Fruit fly (Drosophila melanogaster): ENCODE data around the gene Pomp.
A peak's percentile ranks its signal among the peaks of the same experiment; 100 is the strongest.

Pomp gene

DNA sequence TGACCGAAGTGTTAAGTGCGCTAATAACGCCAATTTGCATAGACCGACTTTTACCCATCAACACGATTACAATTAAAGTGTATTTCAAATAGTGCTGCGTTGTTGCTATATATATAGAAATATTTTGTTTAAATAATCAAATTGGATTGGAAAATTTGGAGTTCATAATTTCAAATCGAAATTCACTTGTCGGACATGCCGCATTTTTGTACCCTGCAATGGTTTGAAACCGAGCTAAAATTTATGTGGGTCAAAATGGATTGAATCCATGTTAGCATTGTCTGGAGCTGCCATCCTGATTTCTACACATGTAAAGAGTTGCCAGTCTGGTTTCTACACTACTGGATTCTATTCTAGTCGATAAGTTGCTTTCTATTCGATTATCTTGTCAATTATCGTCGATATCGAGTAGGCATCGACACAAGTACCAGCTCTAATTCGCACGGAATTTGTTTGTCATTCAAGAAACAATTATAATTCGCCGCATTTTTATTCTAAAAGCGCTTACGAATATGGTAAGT is at the start of gene Pomp (continued):
- TF ChIP-seq lilli (GFP tag; optimal IDR thresholded peaks at IDR 0.05) (peak; percentile 87), zen (tag; optimal IDR thresholded peaks at IDR 0.05) (peak; percentile 86), CG14965 (GFP tag; optimal IDR thresholded peaks at IDR 0.05; ENCODE audit: borderline replicate concordance) (no peak), disco-r (GFP tag; optimal IDR thresholded peaks at IDR 0.05) (no peak), esg (GFP tag; conservative IDR thresholded peaks at IDR 0.05) (peak; percentile 88), Dad (GFP tag; optimal IDR thresholded peaks at IDR 0.05) (peak; percentile 25), psq (GFP tag; optimal IDR thresholded peaks at IDR 0.05) (peak; percentile 29), tgo (GFP tag; IDR thresholded peaks at IDR 0.05) (peak; percentile 90), CG10267 (tag; optimal IDR thresholded peaks at IDR 0.05) (peak; percentile 86), seq (GFP tag; IDR thresholded peaks at IDR 0.05) (peak; percentile 74), abd-A (tag; optimal IDR thresholded peaks at IDR 0.05) (no peak), CG33213 (GFP tag; optimal IDR thresholded peaks at IDR 0.05) (peak; percentile 80), CG16779 (GFP tag; IDR thresholded peaks at IDR 0.05) (peak; percentile 72), CG32532 (GFP tag; IDR thresholded peaks at IDR 0.05) (peak; percentile 92), Lim3 (GFP tag; IDR thresholded peaks at IDR 0.05) (peak; percentile 48; the same call in 1 of the 2 replicates), sr (GFP tag; IDR thresholded peaks at IDR 0.05) (peak; percentile 56; the same call in 2 of the 3 replicates), Hr39 (optimal IDR thresholded peaks at IDR 0.05) (no peak), CG4424 (GFP tag; optimal IDR thresholded peaks at IDR 0.05) (peak; percentile 84), CG13624 (GFP tag; optimal IDR thresholded peaks at IDR 0.05) (peak; percentile 38), unc-4 (GFP tag; IDR thresholded peaks at IDR 0.05; ENCODE audit: partially characterized antibody) (peak; percentile 70), CG34376 (GFP tag; optimal IDR thresholded peaks at IDR 0.05) (peak; percentile 29), toy (GFP tag; IDR thresholded peaks at IDR 0.05) (peak; percentile 57; the same call in 1 of the 2 replicates), Usf (GFP tag; optimal IDR thresholded peaks at IDR 0.05) (peak; percentile 27), kni (GFP tag; optimal IDR thresholded peaks at IDR 0.05) (no peak), Nf-YC (tag; optimal IDR thresholded peaks at IDR 0.05) (peak; percentile 53), ac (GFP tag; optimal IDR thresholded peaks at IDR 0.05) (no peak), B-H1 (GFP tag; IDR thresholded peaks at IDR 0.05) (peak; percentile 81), CG9727 (GFP tag; optimal IDR thresholded peaks at IDR 0.05) (peak; percentile 86), CG5245 (GFP tag; optimal IDR thresholded peaks at IDR 0.05) (peak; percentile 86), CG14667 (GFP tag; IDR thresholded peaks at IDR 0.05) (peak; percentile 82), CG6272 (GFP tag; IDR thresholded peaks at IDR 0.05) (peak; percentile 85), az2 (GFP tag; optimal IDR thresholded peaks at IDR 0.05) (peak; percentile 85), CG13424 (tag; optimal IDR thresholded peaks at IDR 0.05) (peak; percentile 71), Meics (GFP tag; optimal IDR thresholded peaks at IDR 0.05) (peak; percentile 90), odd (GFP tag; optimal IDR thresholded peaks at IDR 0.05) (peak; percentile 3), ems (GFP tag; optimal IDR thresholded peaks at IDR 0.05) (peak; percentile 53), eyg (GFP tag; optimal IDR thresholded peaks at IDR 0.05) (peak; percentile 2), sqz (GFP tag; optimal IDR thresholded peaks at IDR 0.05) (peak; percentile 37), CG16863 (GFP tag; optimal IDR thresholded peaks at IDR 0.05) (peak; percentile 97), Blimp-1 (GFP tag; optimal IDR thresholded peaks at IDR 0.05) (peak; percentile 84), CG14860 (GFP tag; IDR thresholded peaks at IDR 0.05; ENCODE audit: partially characterized antibody) (no peak), CG3995 (GFP tag; optimal IDR thresholded peaks at IDR 0.05) (peak; percentile 57), ssp (GFP tag; IDR thresholded peaks at IDR 0.05) (peak; percentile 77), ara (GFP tag; IDR thresholded peaks at IDR 0.05) (peak; percentile 86), dysf (GFP tag; IDR thresholded peaks at IDR 0.05) (peak; percentile 94), CG34422 (GFP tag; IDR thresholded peaks at IDR 0.05) (peak; percentile 68), CG3838 (GFP tag; optimal IDR thresholded peaks at IDR 0.05) (no peak), CG15073 (GFP tag; optimal IDR thresholded peaks at IDR 0.05) (peak; percentile 23), CG14050 (GFP tag; IDR thresholded peaks at IDR 0.05) (peak; percentile 84), CG10565 (GFP tag; optimal IDR thresholded peaks at IDR 0.05) (peak; percentile 56), fd102C (GFP tag; optimal IDR thresholded peaks at IDR 0.05) (no peak), hth (optimal IDR thresholded peaks at IDR 0.05) (no peak)
